Worm (Caenorhabditis elegans) whole organism, L4 larva: ENCODE measurements around the gene mrps-26.

Experiments used
- D1046.2 ChIP-seq: fragments of 200-800 bp; sonication (Bioruptor generic); IDR thresholded peaks from 2 replicates; pipeline ENCODE4 v1.3.6; 2022; ENCODE audit warnings: missing genetic modification characterization, missing compliant biosample characterization
- F10B5.3 ChIP-seq: sonication (generic microtip); optimal IDR thresholded peaks from 2 replicates; lab custom pipeline; 2016; ENCODE audit warnings: mild to moderate bottlenecking, missing genetic modification characterization, missing compliant biosample characterization
- F44E2.7 ChIP-seq: fragments of 200-800 bp; sonication (Bioruptor generic); IDR thresholded peaks from 2 replicates; pipeline ENCODE4 v2.1.2; 2022; ENCODE audit warnings: missing genetic modification characterization, missing compliant biosample characterization
- T20F7.1 ChIP-seq: fragments of 200-800 bp; sonication (Bioruptor generic); optimal IDR thresholded peaks from 2 replicates; lab custom pipeline; 2018; ENCODE audit warnings: mild to moderate bottlenecking, missing genetic modification characterization, missing compliant biosample characterization
- T26A8.4 ChIP-seq: fragments of 200-800 bp; sonication (Bioruptor generic); IDR thresholded peaks from 2 replicates; pipeline ENCODE4 v1.3.6; 2022; ENCODE audit warnings: missing genetic modification characterization, missing compliant biosample characterization
- Y105C5A.15 ChIP-seq: fragments of 200-800 bp; sonication (Bioruptor generic); IDR thresholded peaks from 2 replicates; pipeline ENCODE4 v1.3.6; 2022; ENCODE audit warnings: missing genetic modification characterization, missing compliant biosample characterization
- Y5F2A.4 ChIP-seq: fragments of 200-800 bp; sonication (Bioruptor generic); optimal IDR thresholded peaks from 2 replicates; lab custom pipeline; 2018; ENCODE audit warnings: mild to moderate bottlenecking, missing genetic modification characterization, missing compliant biosample characterization
- ZK546.5 ChIP-seq, 2 experiments: sonication (generic microtip); optimal IDR thresholded peaks; 2 replicates each; lab custom pipeline; 2017; ENCODE audit warnings: missing biosample characterization in 2 of 2, missing genetic modification characterization in 2 of 2
- attf-4 ChIP-seq: sonication (generic microtip); optimal IDR thresholded peaks from 3 replicates; lab custom pipeline; 2017; ENCODE audit warnings: missing biosample characterization, missing genetic modification characterization
- ceh-28 ChIP-seq: fragments of 150-350 bp; optimal IDR thresholded peaks from 2 replicates; lab custom pipeline; 2014; ENCODE audit warnings: missing biosample characterization, missing genetic modification reagents, missing genetic modification characterization
- ceh-82 ChIP-seq: sonication (generic microtip); optimal IDR thresholded peaks from 2 replicates; lab custom pipeline; 2017; ENCODE audit warnings: missing biosample characterization, missing genetic modification characterization
- ctbp-1 ChIP-seq: fragments of 200-800 bp; sonication (Bioruptor generic); IDR thresholded peaks from 2 replicates; pipeline ENCODE4 v1.3.6; 2022; ENCODE audit warnings: missing genetic modification reagents, missing genetic modification characterization, missing compliant biosample characterization
- daf-16 ChIP-seq, 3 experiments: sonication (generic microtip); optimal IDR thresholded peaks; 2 replicates each; lab custom pipeline; 2016 to 2017; ENCODE audit warnings: missing genetic modification characterization in 3 of 3, missing genetic modification reagents in 3 of 3, mild to moderate bottlenecking in 2 of 3, missing compliant biosample characterization in 2 of 3, missing biosample characterization in 1 of 3, moderate library complexity in 1 of 3
- daf-19 ChIP-seq: fragments of 200-800 bp; sonication (Bioruptor generic); conservative IDR thresholded peaks from 2 replicates; pipeline ENCODE4 v1.3.6; 2022; ENCODE audit warnings: missing genetic modification characterization, missing compliant biosample characterization
- dpl-1 ChIP-seq: fragments of 150-350 bp; optimal IDR thresholded peaks from 2 replicates; lab custom pipeline; 2014; ENCODE audit warnings: missing biosample characterization, missing genetic modification reagents, missing genetic modification characterization
- egl-27 ChIP-seq: sonication (generic microtip); optimal IDR thresholded peaks from 3 replicates; lab custom pipeline; 2017; ENCODE audit warnings: missing biosample characterization, missing genetic modification reagents, missing genetic modification characterization
- fkh-10 ChIP-seq: fragments of 150-350 bp; optimal IDR thresholded peaks from 2 replicates; lab custom pipeline; 2014; ENCODE audit warnings: missing biosample characterization, missing genetic modification reagents, missing genetic modification characterization
- gei-8 ChIP-seq: fragments of 200-800 bp; sonication (Bioruptor generic); optimal IDR thresholded peaks from 2 replicates; lab custom pipeline; 2018; ENCODE audit warnings: mild to moderate bottlenecking, missing genetic modification characterization, missing compliant biosample characterization
- hif-1 ChIP-seq, 2 experiments: sonication (generic microtip); optimal IDR thresholded peaks; 2 replicates each; lab custom pipeline; 2016 to 2017; ENCODE audit warnings: missing compliant biosample characterization in 2 of 2, missing genetic modification characterization in 2 of 2, missing genetic modification reagents in 2 of 2, missing genotype in 2 of 2, mild to moderate bottlenecking in 1 of 2
- hlh-30 ChIP-seq: sonication (generic microtip); optimal IDR thresholded peaks from 2 replicates; lab custom pipeline; 2017; ENCODE audit warnings: antibody characterized with exemption, mild to moderate bottlenecking, missing genetic modification characterization, missing compliant biosample characterization; ENCODE audit not compliant: insufficient read depth
- lin-29 ChIP-seq: fragments of 200-800 bp; sonication (Bioruptor generic); IDR thresholded peaks from 2 replicates; pipeline ENCODE4 v1.3.6; 2022; ENCODE audit warnings: missing genetic modification reagents, missing genetic modification characterization, missing compliant biosample characterization
- lir-3 ChIP-seq: sonication (generic microtip); optimal IDR thresholded peaks from 2 replicates; lab custom pipeline; 2016; ENCODE audit warnings: mild to moderate bottlenecking, missing genetic modification characterization, missing compliant biosample characterization
- mdl-1 ChIP-seq, 2 experiments: fragments of 150-350 bp in 1 of 2; sonication (generic microtip) in 1 of 2; optimal IDR thresholded peaks; 2 replicates each; lab custom pipeline; 2014 to 2017; ENCODE audit warnings: missing biosample characterization in 2 of 2, missing genetic modification characterization in 2 of 2
- mdt-29 ChIP-seq: fragments of 200-800 bp; sonication (Bioruptor generic); IDR thresholded peaks from 2 replicates; pipeline ENCODE4 v1.3.6; 2022; ENCODE audit warnings: missing genetic modification reagents, missing genetic modification characterization, missing compliant biosample characterization
- mes-2 ChIP-seq: sonication (generic microtip); optimal IDR thresholded peaks from 2 replicates; lab custom pipeline; 2016; ENCODE audit warnings: missing genotype, mild to moderate bottlenecking, missing genetic modification characterization, missing compliant biosample characterization; ENCODE audit not compliant: poor library complexity, severe bottlenecking
- nhr-11 ChIP-seq: fragments of 150-350 bp; optimal IDR thresholded peaks from 2 replicates; lab custom pipeline; 2014; ENCODE audit warnings: missing biosample characterization, missing genetic modification characterization
- nhr-237 ChIP-seq: sonication (generic microtip); optimal IDR thresholded peaks from 2 replicates; lab custom pipeline; 2017; ENCODE audit warnings: missing biosample characterization, missing genetic modification characterization
- nhr-25 ChIP-seq: sonication (generic microtip); optimal IDR thresholded peaks from 2 replicates; lab custom pipeline; 2017; ENCODE audit warnings: missing genetic modification characterization, mild to moderate bottlenecking, missing compliant biosample characterization, antibody characterized with exemption, moderate library complexity, borderline replicate concordance; ENCODE audit not compliant: insufficient read depth
- nhr-28 ChIP-seq: fragments of 150-350 bp; optimal IDR thresholded peaks from 2 replicates; lab custom pipeline; 2014; ENCODE audit warnings: missing biosample characterization, missing genetic modification characterization
- nhr-41 ChIP-seq: fragments of 200-800 bp; sonication (Bioruptor generic); IDR thresholded peaks from 2 replicates; pipeline ENCODE4 v1.3.6; 2022; ENCODE audit warnings: missing genetic modification reagents, missing genetic modification characterization, missing compliant biosample characterization
- nhr-76 ChIP-seq: fragments of 150-350 bp; optimal IDR thresholded peaks from 2 replicates; lab custom pipeline; 2014; ENCODE audit warnings: missing biosample characterization, missing genetic modification characterization
- nhr-77 ChIP-seq: fragments of 150-350 bp; optimal IDR thresholded peaks from 2 replicates; lab custom pipeline; 2014; ENCODE audit warnings: missing biosample characterization, missing genetic modification characterization
- php-3 ChIP-seq: fragments of 200-800 bp; sonication (Bioruptor generic); IDR thresholded peaks from 2 replicates; pipeline ENCODE4 v1.3.6; 2022; ENCODE audit warnings: missing genetic modification reagents, missing genetic modification characterization, missing compliant biosample characterization
- pqm-1 ChIP-seq: sonication (generic microtip); optimal IDR thresholded peaks from 2 replicates; lab custom pipeline; 2017; ENCODE audit warnings: missing biosample characterization, missing genetic modification characterization
- rbr-2 ChIP-seq: sonication (generic microtip); optimal IDR thresholded peaks from 2 replicates; lab custom pipeline; 2016; ENCODE audit warnings: missing genotype, missing genetic modification characterization, missing compliant biosample characterization
- saeg-2 ChIP-seq: fragments of 200-800 bp; sonication (Bioruptor generic); IDR thresholded peaks from 2 replicates; pipeline ENCODE4 v1.3.6; 2022; ENCODE audit warnings: missing genetic modification reagents, missing genetic modification characterization, missing compliant biosample characterization
- sdz-12 ChIP-seq: fragments of 200-800 bp; sonication (Bioruptor generic); optimal IDR thresholded peaks from 2 replicates; lab custom pipeline; 2018; ENCODE audit warnings: mild to moderate bottlenecking, missing genetic modification characterization, missing compliant biosample characterization
- set-16 ChIP-seq: fragments of 200-800 bp; sonication (Bioruptor generic); IDR thresholded peaks from 2 replicates; pipeline ENCODE4 v1.3.6; 2022; ENCODE audit warnings: missing genetic modification reagents, missing genetic modification characterization, missing compliant biosample characterization
- skn-1 ChIP-seq: fragments of 150-350 bp; optimal IDR thresholded peaks from 2 replicates; lab custom pipeline; 2014; ENCODE audit warnings: missing biosample characterization, missing genetic modification characterization
- snpc-4 ChIP-seq: fragments of 150-350 bp; optimal IDR thresholded peaks from 2 replicates; lab custom pipeline; 2014; ENCODE audit warnings: missing biosample characterization, missing genetic modification characterization
- spr-3 ChIP-seq: fragments of 200-800 bp; sonication (Bioruptor generic); optimal IDR thresholded peaks from 2 replicates; lab custom pipeline; 2018; ENCODE audit warnings: mild to moderate bottlenecking, missing genetic modification characterization, missing compliant biosample characterization
- tra-1 ChIP-seq: fragments of 200-800 bp; sonication (Bioruptor generic); IDR thresholded peaks from 2 replicates; pipeline ENCODE4 v1.3.6; 2022; ENCODE audit warnings: missing genetic modification reagents, missing genetic modification characterization, missing compliant biosample characterization
- unc-62 ChIP-seq, 3 experiments: fragments of 150-350 bp in 1 of 3; sonication (generic microtip); optimal IDR thresholded peaks in 2 of 3; peaks in 1 of 3; 1 replicate in 1 of 3; 2 replicates in 2 of 3; lab custom pipeline; 2014 to 2017; ENCODE audit warnings: missing biosample characterization in 3 of 3, missing genetic modification characterization in 3 of 3, missing genetic modification reagents in 3 of 3, missing genotype in 1 of 3
- zfp-3 ChIP-seq: fragments of 200-800 bp; sonication (Bioruptor generic); conservative IDR thresholded peaks from 2 replicates; pipeline ENCODE4 v1.3.6; 2022; ENCODE audit warnings: missing genetic modification reagents, missing genetic modification characterization, missing compliant biosample characterization

Gene mrps-26

ce11 chrIII:5224908-5225307 is 9.5 kb upstream of the mrps-26 start (continued):
- TF ChIP-seq Y5F2A.4 (GFP tag; lab: Kevin White, UChicago) (no peak), nhr-11 (tag; lab: Kevin White, UChicago) (no peak), nhr-77 (tag; lab: Kevin White, UChicago) (peak; percentile 23), ceh-82 (no peak), lin-29 (GFP tag; lab: Robert Waterston, UW) (no peak), zfp-3 (no peak), Y105C5A.15 (GFP tag; lab: Robert Waterston, UW) (no peak), nhr-76 (tag; lab: Kevin White, UChicago) (no peak), lir-3 (tag; lab: Kevin White, UChicago) (no peak), mdl-1 (tag; optimal IDR thresholded peaks at IDR 0.05; lab: Kevin White, UChicago) (no peak), ceh-28 (tag; lab: Kevin White, UChicago) (no peak), nhr-28 (tag; lab: Kevin White, UChicago) (peak; percentile 52), daf-16 (GFP tag; optimal IDR thresholded peaks at IDR 0.05; lab: Kevin White, UChicago) (no peak), daf-16 (tag; optimal IDR thresholded peaks at IDR 0.05; lab: Kevin White, UChicago) (peak; percentile 73), nhr-237 (tag; lab: Kevin White, UChicago) (no peak), spr-3 (GFP tag; lab: Kevin White, UChicago) (no peak), sdz-12 (no peak), dpl-1 (peak; percentile 1), egl-27 (tag; lab: Kevin White, UChicago) (no peak), F10B5.3 (tag; lab: Kevin White, UChicago) (no peak), mes-2 (peak; percentile 21), rbr-2 (tag; lab: Kevin White, UChicago) (no peak), skn-1 (tag; lab: Kevin White, UChicago) (no peak), php-3 (GFP tag; lab: Robert Waterston, UW) (no peak)

- TF ChIP-seq dpl-1, result no peak
- no peak for TF ChIP-seq egl-27 (tag; lab: Kevin White, UChicago)
- no peak for TF ChIP-seq D1046.2 (GFP tag; lab: Robert Waterston, UW)
- peak in 1 of 2 experiments; percentile 23 for TF ChIP-seq unc-62 (GFP tag; optimal IDR thresholded peaks at IDR 0.05 in 1 of 2; lab: Kevin White, UChicago)
- TF ChIP-seq unc-62 (tag; optimal IDR thresholded peaks at IDR 0.05; lab: Kevin White, UChicago), result no peak
- no peak for TF ChIP-seq fkh-10 (GFP tag; lab: Kevin White, UChicago)
Measured at ce11 chrIII:5225321-5225720, 9.1 kb upstream of the mrps-26 start, which contains the start of gene nex-1. Gene nex-1 (plus strand): TSS chrIII:5225621.

DNA sequence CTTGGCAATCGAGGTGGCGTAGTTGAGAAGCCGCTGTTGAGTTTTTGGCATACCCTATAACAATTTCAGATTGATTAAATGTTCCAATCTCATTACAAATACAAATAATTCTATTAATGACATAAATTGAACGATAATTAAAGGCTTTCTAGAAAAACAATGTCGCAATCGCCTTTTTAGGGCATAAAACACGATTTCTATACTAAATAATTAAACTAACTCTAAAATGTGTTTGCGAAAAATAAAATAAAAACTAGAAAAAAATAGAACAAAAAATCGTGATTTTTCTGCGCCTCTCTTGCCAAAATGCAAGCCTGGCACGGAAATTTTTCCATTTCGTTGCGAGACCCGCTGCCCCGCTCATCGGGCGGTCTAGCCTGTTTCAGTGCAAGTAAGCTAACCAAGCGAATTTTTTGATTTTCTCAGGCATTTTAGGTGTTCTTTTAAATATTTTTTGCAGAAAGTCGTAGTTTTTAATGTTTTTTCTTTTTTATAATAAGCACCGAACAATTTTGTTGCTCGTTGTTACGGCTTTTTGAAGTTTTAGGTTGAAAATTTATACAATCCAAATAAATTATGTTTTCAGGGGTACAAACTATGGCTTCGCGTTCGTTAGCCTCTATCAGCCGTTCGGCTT is 6.5 kb upstream of the mrps-26 start, which contains the start of the genes C34E10.12, C34E10.10 and atp-2:
TSS of gene C34E10.12 (minus strand) at position 51 of the 637 bp plus-strand sequence.
TSS of gene C34E10.10 (minus strand) at position 54 of the 637 bp plus-strand sequence.
TSS of gene atp-2 (plus strand) at position 587 of the 637 bp plus-strand sequence.
- TF ChIP-seq spr-3 (GFP tag; lab: Kevin White, UChicago) (no peak), nhr-237 (tag; lab: Kevin White, UChicago) (no peak), nhr-25 (tag; lab: Kevin White, UChicago) (peak; percentile 22), gei-8 (GFP tag; lab: Kevin White, UChicago) (no peak), F44E2.7 (GFP tag; lab: Robert Waterston, UW) (no peak), daf-19 (no peak), attf-4 (tag; lab: Kevin White, UChicago) (no peak), saeg-2 (no peak), mdt-29 (no peak), fkh-10 (GFP tag; lab: Kevin White, UChicago) (peak; percentile 66), nhr-77 (tag; lab: Kevin White, UChicago) (peak; percentile 77), ctbp-1 (no peak), ZK546.5 (tag; optimal IDR thresholded peaks at IDR 0.05; lab: Kevin White, UChicago) (no peak), nhr-41 (GFP tag; lab: Robert Waterston, UW) (no peak), hlh-30 (tag; lab: Kevin White, UChicago) (peak; percentile 77), dpl-1 (peak; percentile 81), zfp-3 (0 out of 2 replicates have a peak, but pooled peaks have one; percentile 37), ceh-82 (no peak), pqm-1 (tag; lab: Kevin White, UChicago) (peak; percentile 55), nhr-28 (tag; lab: Kevin White, UChicago) (peak; percentile 82), T20F7.1 (GFP tag; lab: Kevin White, UChicago) (peak; percentile 76), set-16 (GFP tag; lab: Robert Waterston, UW) (no peak), hif-1 (tag; optimal IDR thresholded peaks at IDR 0.05; lab: Kevin White, UChicago) (peak in 1 of 2 experiments; percentile 77), snpc-4 (no peak), T26A8.4 (GFP tag; lab: Robert Waterston, UW) (peak; percentile 60; the same call in 1 of the 2 replicates), lin-29 (GFP tag; lab: Robert Waterston, UW) (no peak), mdl-1 (tag; optimal IDR thresholded peaks at IDR 0.05; lab: Kevin White, UChicago) (peak in 1 of 2 experiments; percentile 28), tra-1 (GFP tag; lab: Robert Waterston, UW) (no peak)
